Fruit fly (Drosophila melanogaster) S2 (cell line): ENCODE measurements around the gene CG4238.
A peak's percentile ranks its signal among the peaks of the same experiment; 100 is the strongest.

Experiments used
- CG8478 ChIP-seq: fragments of >200 bp; optimal IDR thresholded peaks from 2 replicates; lab custom pipeline; 2018
- CTCF ChIP-seq, 2 experiments: fragments of >200 bp; optimal IDR thresholded peaks; 2 replicates each; lab custom pipeline; 2018

The CG4238 gene

dm6 chr2L:2008980-2009954 lies at the start of gene CG4238:
Gene CG4238, plus strand, starts transcription at chr2L:2009859.
- TF ChIP-seq CG8478 (lab: Kevin White, UChicago) (no peak), CTCF (optimal IDR thresholded peaks at IDR 0.05; lab: Kevin White, UChicago) (peak; percentile 1 to 30)

- TF ChIP-seq CTCF (optimal IDR thresholded peaks at IDR 0.05; lab: Kevin White, UChicago), result no peak
Measured at dm6 chr2L:1960056-1960455, 49.6 kb upstream of the CG4238 start.

- no peak for TF ChIP-seq CTCF (optimal IDR thresholded peaks at IDR 0.05; lab: Kevin White, UChicago)
- no peak for TF ChIP-seq CG8478 (lab: Kevin White, UChicago)
Measured at dm6 chr2L:1961932-1962496, 47.6 kb upstream of the CG4238 start.

dm6 chr2L:1967301-1967700 lies 42.4 kb upstream of the CG4238 start:
- TF ChIP-seq CG8478 (lab: Kevin White, UChicago) (no peak), CTCF (optimal IDR thresholded peaks at IDR 0.05; lab: Kevin White, UChicago) (no peak)

dm6 chr2L:1967861-1968260 lies 41.8 kb upstream of the CG4238 start:
- no peak for TF ChIP-seq CG8478 (lab: Kevin White, UChicago)
- no peak for TF ChIP-seq CTCF (optimal IDR thresholded peaks at IDR 0.05; lab: Kevin White, UChicago)

dm6 chr2L:1970312-1970929 lies 39.2 kb upstream of the CG4238 start, which contains the start of gene erm:
Gene erm, minus strand, starts transcription at chr2L:1970362.
- TF ChIP-seq CTCF (optimal IDR thresholded peaks at IDR 0.05; lab: Kevin White, UChicago) (no peak), CG8478 (lab: Kevin White, UChicago) (peak; percentile 10)

- TF ChIP-seq CG8478 (lab: Kevin White, UChicago), result peak; percentile 49
- peak; percentile 27 to 49 for TF ChIP-seq CTCF (optimal IDR thresholded peaks at IDR 0.05; lab: Kevin White, UChicago)
Measured at dm6 chr2L:1972450-1973119, 37.1 kb upstream of the CG4238 start.

dm6 chr2L:1973957-1974356 lies 35.7 kb upstream of the CG4238 start, which contains the start of gene Der-1:
Gene Der-1, plus strand, starts transcription at chr2L:1973957.
- peak; percentile 20 to 25 for TF ChIP-seq CTCF (optimal IDR thresholded peaks at IDR 0.05; lab: Kevin White, UChicago)
- no peak for TF ChIP-seq CG8478 (lab: Kevin White, UChicago)

- no peak for TF ChIP-seq CTCF (optimal IDR thresholded peaks at IDR 0.05; lab: Kevin White, UChicago)
- no peak for TF ChIP-seq CG8478 (lab: Kevin White, UChicago)
Measured at dm6 chr2L:1975473-1975872, 34.2 kb upstream of the CG4238 start.

dm6 chr2L:1979196-1979818 lies 30.4 kb upstream of the CG4238 start:
- TF ChIP-seq CG8478 (lab: Kevin White, UChicago) (no peak), CTCF (optimal IDR thresholded peaks at IDR 0.05; lab: Kevin White, UChicago) (no peak)

- TF ChIP-seq CG8478 (lab: Kevin White, UChicago) (no peak), CTCF (optimal IDR thresholded peaks at IDR 0.05; lab: Kevin White, UChicago) (no peak)
Measured at dm6 chr2L:1980708-1981339, 28.8 kb upstream of the CG4238 start, which contains the start of the genes CG15356 and CG15362. Gene CG15356, minus strand, starts transcription at chr2L:1980755. Gene CG15362, plus strand, starts transcription at chr2L:1981176.

dm6 chr2L:1981726-1982367 lies 27.8 kb upstream of the CG4238 start, which contains the start of gene CG7289:
Gene CG7289, plus strand, starts transcription at chr2L:1982217.
- no peak for TF ChIP-seq CG8478 (lab: Kevin White, UChicago)
- TF ChIP-seq CTCF (optimal IDR thresholded peaks at IDR 0.05; lab: Kevin White, UChicago), result no peak
